Fruit fly (Drosophila melanogaster): Measurements from ENCODE around the gene CG3285.

The CG3285 gene

dm6 chr2L:3373242-3373641 lies 42.5 kb downstream of the CG3285 start, which contains the start of gene GramD1B:
Gene GramD1B (minus strand): TSS chr2L:3373372.
- no peak for TF ChIP-seq CG8478 (optimal IDR thresholded peaks at IDR 0.05)
- peak in 1 of 2 experiments; percentile 7 for TF ChIP-seq CTCF (optimal IDR thresholded peaks at IDR 0.05)

- TF ChIP-seq CG8478 (optimal IDR thresholded peaks at IDR 0.05) (no peak), CTCF (optimal IDR thresholded peaks at IDR 0.05) (no peak)
Observed at dm6 chr2L:3375611-3376010, 44.9 kb downstream of the CG3285 start, which contains the start of gene CG15412. Gene CG15412 (minus strand): TSS chr2L:3375711.

DNA sequence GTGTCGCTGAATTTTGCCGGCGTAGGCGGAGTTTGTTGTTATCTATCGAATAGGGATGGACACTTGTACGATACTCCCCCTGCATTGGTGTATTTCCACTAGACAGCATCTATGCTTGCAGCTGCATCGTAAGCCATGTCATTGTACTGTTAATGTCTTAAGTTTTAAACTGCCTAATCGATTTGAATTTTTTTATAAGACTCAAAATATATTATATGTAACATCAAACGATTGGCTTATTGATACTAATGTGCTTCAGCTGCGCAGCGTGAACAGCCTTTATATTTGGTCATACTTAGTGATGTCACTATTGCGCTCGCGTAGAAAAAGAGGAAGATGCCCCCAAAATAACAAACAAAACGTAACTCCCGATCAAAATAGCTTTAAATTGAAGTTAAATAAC lies 46.0 kb downstream of the CG3285 start, which contains the start of the genes CG9662 and Ptpa:
Gene CG9662, minus strand, starts transcription at position 54 of the 403 bp plus-strand sequence.
Gene Ptpa, plus strand, starts transcription at position 319 of the 403 bp plus-strand sequence.
- no peak for TF ChIP-seq CTCF (optimal IDR thresholded peaks at IDR 0.05)
- TF ChIP-seq CG8478 (optimal IDR thresholded peaks at IDR 0.05), result no peak

All from S2 (cell line).